1 worm cellular context compared by ENCODE assay signal in genomic region chrV:18978301-18978700, ce11.
TF ChIP-seq lines count a peak whose summit lies in the region.

No protein-coding gene starts in this region.

TF ChIP-seq in whole organism, L4 larva, 104 proteins besides CTCF, POLR2A, EP300 and RAD21 (continued from another document):
- TF ChIP-seq Y48G9A.11 (GFP tag; IDR thresholded peaks at IDR 0.05; lab: Robert Waterston, UW) = no peak
- TF ChIP-seq F49E8.2 (tag; optimal IDR thresholded peaks at IDR 0.05; lab: Kevin White, UChicago; ENCODE audit: borderline replicate concordance) = no peak
- TF ChIP-seq nhr-102 (tag; optimal IDR thresholded peaks at IDR 0.05; lab: Kevin White, UChicago) = no peak
- TF ChIP-seq nhr-76 (tag; optimal IDR thresholded peaks at IDR 0.05; lab: Kevin White, UChicago) = no peak
- TF ChIP-seq dmd-8 (GFP tag; IDR thresholded peaks at IDR 0.05; lab: Robert Waterston, UW) = no peak
- no peak for TF ChIP-seq dmd-9 (GFP tag; IDR thresholded peaks at IDR 0.05; lab: Robert Waterston, UW)
- peak; percentile 0 for TF ChIP-seq nhr-28 (tag; optimal IDR thresholded peaks at IDR 0.05; lab: Kevin White, UChicago)
- no peak for TF ChIP-seq ceh-20 (GFP tag; IDR thresholded peaks at IDR 0.05; lab: Robert Waterston, UW)
- TF ChIP-seq ztf-7 (tag; optimal IDR thresholded peaks at IDR 0.05; lab: Kevin White, UChicago) = no peak
- no peak for TF ChIP-seq F44E2.7 (GFP tag; IDR thresholded peaks at IDR 0.05; lab: Robert Waterston, UW)
- no peak for TF ChIP-seq egl-43 (GFP tag; IDR thresholded peaks at IDR 0.05; lab: Robert Waterston, UW)
